Worm (Caenorhabditis elegans) whole organism, L4 larva: Measurements from ENCODE around the gene dot-1.5.

Experiments used
- ama-1 ChIP-seq: fragments of 150-350 bp; optimal IDR thresholded peaks from 2 replicates; lab custom pipeline; 2014; ENCODE audit warnings: inconsistent platforms, mixed read lengths
- egl-43 ChIP-seq: fragments of 200-800 bp; sonication (Bioruptor generic); IDR thresholded peaks from 2 replicates; pipeline ENCODE4 v1.3.6; 2022; ENCODE audit warnings: missing genetic modification reagents, missing genetic modification characterization, missing compliant biosample characterization
- unc-39 ChIP-seq: sonication (generic microtip); optimal IDR thresholded peaks from 2 replicates; lab custom pipeline; 2017; ENCODE audit warnings: missing biosample characterization, missing genetic modification characterization
- zag-1 ChIP-seq: fragments of 150-350 bp; optimal IDR thresholded peaks from 2 replicates; lab custom pipeline; 2014; ENCODE audit warnings: missing biosample characterization, missing genetic modification characterization

ce11 chrX:1939887-1940286 is 22.6 kb downstream of the dot-1.5 start, which contains the start of gene Y59E1A.4:
- TF ChIP-seq zag-1 (tag; lab: Kevin White, UChicago) (no peak), ama-1 (lab: Kevin White, UChicago) (no peak), egl-43 (no peak), unc-39 (tag; lab: Kevin White, UChicago) (no peak)
